Fruit fly (Drosophila melanogaster): ENCODE results near the gene Mi-2.
A peak's percentile ranks its signal among the peaks of the same experiment; 100 is the strongest.

The Mi-2 gene

dm6 chr3L:19903400-19903846 lies 6.6 kb downstream of the Mi-2 start:
- no peak for TF ChIP-seq CG17801 (GFP tag; optimal IDR thresholded peaks at IDR 0.05; ENCODE audit: partially characterized antibody)

dm6 chr3L:19902560-19903399 lies 7.2 kb downstream of the Mi-2 start:
- peak; percentile 50 for TF ChIP-seq CG17801 (GFP tag; optimal IDR thresholded peaks at IDR 0.05; ENCODE audit: partially characterized antibody)

- TF ChIP-seq CG17801 (GFP tag; optimal IDR thresholded peaks at IDR 0.05; ENCODE audit: partially characterized antibody) = no peak
These were observed 8.3 kb downstream of the Mi-2 start for dm6 chr3L:19901486-19902255.

- TF ChIP-seq CG17801 (GFP tag; optimal IDR thresholded peaks at IDR 0.05; ENCODE audit: partially characterized antibody) = no peak
These were observed 9.6 kb downstream of the Mi-2 start for dm6 chr3L:19900184-19901089.

dm6 chr3L:19899308-19899927 lies 10.6 kb downstream of the Mi-2 start:
- TF ChIP-seq CG17801 (GFP tag; optimal IDR thresholded peaks at IDR 0.05; ENCODE audit: partially characterized antibody) = no peak

- no peak for TF ChIP-seq CG17801 (GFP tag; optimal IDR thresholded peaks at IDR 0.05; ENCODE audit: partially characterized antibody)
These were observed 11.3 kb downstream of the Mi-2 start for dm6 chr3L:19898547-19899282.

dm6 chr3L:19897685-19898009 lies 12.4 kb downstream of the Mi-2 start:
- TF ChIP-seq CG17801 (GFP tag; optimal IDR thresholded peaks at IDR 0.05; ENCODE audit: partially characterized antibody) = no peak

dm6 chr3L:19896892-19897684 lies 12.9 kb downstream of the Mi-2 start:
- TF ChIP-seq CG17801 (GFP tag; optimal IDR thresholded peaks at IDR 0.05; ENCODE audit: partially characterized antibody) = peak; percentile 76

- TF ChIP-seq CG17801 (GFP tag; optimal IDR thresholded peaks at IDR 0.05; ENCODE audit: partially characterized antibody) = no peak
These were observed 13.6 kb downstream of the Mi-2 start for dm6 chr3L:19896280-19896891.

- TF ChIP-seq CG17801 (GFP tag; optimal IDR thresholded peaks at IDR 0.05; ENCODE audit: partially characterized antibody) = peak; percentile 14
These were observed 14.4 kb downstream of the Mi-2 start for dm6 chr3L:19895556-19895995.

dm6 chr3L:19873488-19873887 lies 36.5 kb downstream of the Mi-2 start:
- TF ChIP-seq CG17801 (GFP tag; optimal IDR thresholded peaks at IDR 0.05; ENCODE audit: partially characterized antibody) = no peak

- no peak for TF ChIP-seq CG17801 (GFP tag; optimal IDR thresholded peaks at IDR 0.05; ENCODE audit: partially characterized antibody)
These were observed 37.5 kb downstream of the Mi-2 start for dm6 chr3L:19872465-19872883.

dm6 chr3L:19871667-19871931 lies 38.4 kb downstream of the Mi-2 start:
- no peak for TF ChIP-seq CG17801 (GFP tag; optimal IDR thresholded peaks at IDR 0.05; ENCODE audit: partially characterized antibody)
